Fruit fly (Drosophila melanogaster) ovary, adult (tissue): ENCODE measurements around the gene Ref2.
A peak's percentile ranks its signal among the peaks of the same experiment; 100 is the strongest.

Experiments
- CG17801 ChIP-seq: fragments of 200-800 bp; optimal IDR thresholded peaks from 2 replicates; lab custom pipeline; 2019; ENCODE audit warnings: missing biosample characterization, mild to moderate bottlenecking, missing genetic modification characterization, moderate library complexity; ENCODE audit not compliant: partially characterized antibody

Gene Ref2

dm6 chr2L:12644301-12644700 is 1.9 kb downstream of the Ref2 start:
- no peak for TF ChIP-seq CG17801 (GFP tag; lab: Kevin White, UChicago)

DNA sequence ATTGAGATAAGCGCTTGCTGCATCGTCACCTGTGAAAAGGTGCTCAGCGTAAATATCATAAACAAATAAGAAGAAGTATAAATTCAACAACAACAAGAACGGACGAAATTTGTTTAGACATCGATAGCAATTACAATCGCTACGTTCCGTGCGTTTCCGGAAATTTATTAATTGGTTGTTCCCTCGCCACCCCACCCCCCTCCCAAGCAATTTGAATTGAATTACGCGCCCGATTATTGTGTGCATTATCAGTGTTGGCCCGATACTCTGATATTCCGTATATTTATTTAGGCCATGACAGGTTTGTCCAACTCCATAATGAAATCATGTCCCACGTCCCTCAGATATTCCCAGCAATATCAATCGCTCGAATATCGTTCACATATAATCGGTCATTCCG is 4.6 kb downstream of the Ref2 start:
- TF ChIP-seq CG17801 (GFP tag; lab: Kevin White, UChicago) = no peak

dm6 chr2L:12633125-12633524 is 13.0 kb downstream of the Ref2 start:
- no peak for TF ChIP-seq CG17801 (GFP tag; lab: Kevin White, UChicago)

DNA sequence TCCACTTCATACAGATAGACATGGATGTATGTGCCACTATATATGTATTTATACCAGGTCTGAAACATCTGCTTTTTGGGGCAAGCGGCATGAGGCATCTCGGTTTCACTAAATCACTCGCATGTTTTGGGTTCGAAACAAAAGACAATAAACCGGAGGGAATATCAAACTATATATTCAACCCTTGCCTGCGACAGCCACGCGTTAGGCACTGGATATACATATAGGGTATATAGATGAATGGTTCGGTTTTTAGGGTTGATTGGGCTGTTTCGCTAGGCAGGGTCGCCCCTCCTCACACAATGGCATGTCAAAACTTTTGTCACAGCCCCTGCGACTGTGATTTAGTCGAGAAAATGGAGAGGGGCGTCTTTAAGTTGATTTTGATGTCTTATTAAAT is 23.1 kb downstream of the Ref2 start:
- TF ChIP-seq CG17801 (GFP tag; lab: Kevin White, UChicago) = no peak

DNA sequence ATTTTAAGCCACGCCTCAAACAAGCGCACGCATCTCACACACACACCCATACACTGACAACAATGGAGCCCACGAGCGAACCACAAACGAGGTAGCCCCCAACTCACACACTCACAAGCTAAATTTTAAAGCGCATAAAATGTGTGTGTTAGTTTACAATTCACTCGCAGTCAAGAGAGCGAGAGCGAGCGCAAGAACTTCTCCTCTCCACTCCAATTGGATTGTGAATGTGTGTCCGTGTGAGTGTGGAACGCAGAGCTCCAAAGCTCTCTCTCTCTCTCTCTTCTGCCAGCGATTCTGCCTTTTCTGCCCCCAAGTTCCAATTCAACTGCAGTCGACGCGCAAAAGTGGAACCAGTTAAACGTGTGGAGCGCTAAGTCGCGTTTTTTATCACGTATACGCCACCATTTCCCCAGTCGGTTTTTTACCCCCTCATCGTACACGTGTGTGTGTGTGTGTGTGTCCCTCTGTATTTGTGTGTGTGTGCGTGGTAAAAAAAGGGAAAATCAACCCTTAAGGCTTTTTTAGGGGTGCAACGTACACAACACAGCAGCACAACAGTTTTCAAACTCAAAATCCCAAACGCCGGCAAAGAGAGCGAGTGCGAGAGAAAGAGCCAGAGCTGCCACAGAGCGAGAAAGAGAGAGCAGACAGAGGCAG is 28.0 kb downstream of the Ref2 start:
- TF ChIP-seq CG17801 (GFP tag; lab: Kevin White, UChicago) = peak; percentile 4

DNA sequence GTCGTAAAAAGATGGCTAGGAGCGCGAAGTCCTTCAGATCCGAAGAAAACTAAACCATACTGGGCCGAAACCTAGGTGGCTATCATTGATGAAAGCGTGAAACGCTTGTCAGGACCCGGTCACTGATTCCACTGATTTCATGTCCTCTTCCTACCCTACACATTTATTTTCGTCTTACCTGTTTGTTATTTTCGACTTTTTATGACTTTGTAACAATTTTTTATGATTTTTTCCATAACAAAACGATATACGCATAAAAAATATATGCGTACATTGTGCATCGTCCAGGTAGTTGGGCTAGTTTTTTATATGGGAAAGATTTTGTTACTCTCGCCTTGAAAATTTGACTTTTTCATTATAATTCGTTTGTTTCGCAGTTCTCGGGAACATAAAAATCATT is 29.4 kb downstream of the Ref2 start:
- no peak for TF ChIP-seq CG17801 (GFP tag; lab: Kevin White, UChicago)

- no peak for TF ChIP-seq CG17801 (GFP tag; lab: Kevin White, UChicago)
Observed at dm6 chr2L:12615940-12616450, 30.2 kb downstream of the Ref2 start.

DNA sequence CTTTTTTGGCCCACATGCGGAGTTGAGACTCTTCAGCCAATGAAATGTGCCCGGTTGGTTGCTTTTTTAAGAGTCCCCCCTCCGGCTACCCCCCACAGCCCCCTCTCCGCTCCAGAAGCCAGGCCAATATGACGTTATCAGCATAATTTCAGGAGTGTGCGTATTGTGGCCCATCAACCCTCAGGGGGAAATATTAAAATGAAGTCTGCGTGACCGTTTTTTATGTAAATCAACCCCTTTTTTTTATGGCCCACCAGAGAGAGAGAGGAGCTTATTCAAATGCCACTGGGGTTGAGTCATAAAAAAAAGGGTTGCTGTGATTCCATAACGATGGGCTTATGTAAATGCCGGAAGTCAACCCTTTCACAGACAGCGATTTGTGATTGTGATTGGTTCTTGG is 33.2 kb downstream of the Ref2 start:
- no peak for TF ChIP-seq CG17801 (GFP tag; lab: Kevin White, UChicago)

dm6 chr2L:12611690-12612089 is 34.5 kb downstream of the Ref2 start:
- no peak for TF ChIP-seq CG17801 (GFP tag; lab: Kevin White, UChicago)

DNA sequence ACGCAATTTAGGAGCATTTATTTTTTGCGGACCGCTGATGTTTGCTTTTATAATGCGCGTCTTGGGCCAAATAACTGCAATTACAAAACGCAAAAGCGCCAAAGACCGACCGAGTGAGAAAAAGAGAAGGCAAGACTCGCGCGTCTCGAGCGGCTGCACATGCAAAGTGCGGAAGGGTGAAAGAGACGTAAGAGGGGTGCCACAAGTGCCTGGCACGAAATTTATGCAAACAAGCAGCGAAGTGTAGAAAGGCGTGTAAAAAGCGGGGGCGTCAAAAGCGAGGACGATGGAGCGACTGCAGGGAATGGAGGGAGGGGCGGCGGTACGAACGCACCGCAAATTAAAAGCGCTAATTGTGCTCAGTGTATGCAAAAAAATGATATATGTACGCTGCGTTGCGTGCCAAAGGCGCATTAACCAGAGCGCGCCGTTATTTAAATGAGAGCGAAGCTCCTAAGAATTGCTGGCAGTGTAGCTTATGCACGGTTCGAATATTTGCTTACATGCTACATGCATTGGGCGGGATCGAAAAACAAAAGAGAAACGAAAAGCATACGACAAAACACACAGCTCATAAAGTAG is 36.2 kb downstream of the Ref2 start:
- no peak for TF ChIP-seq CG17801 (GFP tag; lab: Kevin White, UChicago)

dm6 chr2L:12608790-12609189 is 37.4 kb downstream of the Ref2 start:
- TF ChIP-seq CG17801 (GFP tag; lab: Kevin White, UChicago) = no peak

- TF ChIP-seq CG17801 (GFP tag; lab: Kevin White, UChicago) = no peak
Observed at dm6 chr2L:12604733-12605132, 41.4 kb downstream of the Ref2 start.

dm6 chr2L:12603379-12603778 is 42.8 kb downstream of the Ref2 start:
- no peak for TF ChIP-seq CG17801 (GFP tag; lab: Kevin White, UChicago)

- no peak for TF ChIP-seq CG17801 (GFP tag; lab: Kevin White, UChicago)
Observed at dm6 chr2L:12602808-12603207, 43.3 kb downstream of the Ref2 start.

- no peak for TF ChIP-seq CG17801 (GFP tag; lab: Kevin White, UChicago)
Observed at dm6 chr2L:12602200-12602628, 43.9 kb downstream of the Ref2 start.

DNA sequence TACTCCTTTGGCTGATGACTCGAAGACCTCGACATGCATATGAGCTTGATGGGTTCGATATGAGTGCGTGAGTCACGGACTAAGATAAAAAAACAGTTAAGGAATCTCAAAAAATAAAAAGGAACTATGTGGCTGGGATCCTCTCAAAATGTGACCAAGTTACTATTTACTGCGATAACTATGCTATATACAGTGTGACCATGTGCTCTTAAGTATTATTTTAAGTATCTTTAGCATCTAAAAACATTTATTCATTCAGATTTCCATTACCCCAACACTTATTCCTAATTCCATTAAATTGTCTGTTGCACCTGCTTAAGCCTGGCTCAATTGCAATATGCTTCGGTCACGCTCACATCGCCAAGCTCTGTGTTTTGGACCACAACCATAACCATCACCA is 48.1 kb downstream of the Ref2 start:
- no peak for TF ChIP-seq CG17801 (GFP tag; lab: Kevin White, UChicago)
